Fruit fly (Drosophila melanogaster) whole organism, embryonic: ENCODE data around the gene sac.

Experiments
- Adf1 ChIP-seq: fragments of 200-800 bp; sonication (Bioruptor generic); IDR thresholded peaks from 2 replicates; pipeline ENCODE4 v1.3.6; 2022; ENCODE audit warnings: missing biosample characterization, missing genetic modification characterization
- Atf6 ChIP-seq: fragments of 200-800 bp; sonication (Bioruptor generic); IDR thresholded peaks from 2 replicates; pipeline ENCODE4 v1.3.6; 2022; ENCODE audit warnings: missing biosample characterization, missing genetic modification characterization
- Awh ChIP-seq: fragments of 200-800 bp; sonication (Bioruptor generic); IDR thresholded peaks from 2 replicates; pipeline ENCODE4, ENCODE4 v1.3.6; 2022; ENCODE audit warnings: missing biosample characterization, missing genetic modification characterization
- CG10543 ChIP-seq: fragments of 200-800 bp; sonication (Bioruptor generic); optimal IDR thresholded peaks from 3 replicates; lab custom pipeline; 2017; ENCODE audit warnings: missing biosample characterization, mild to moderate bottlenecking, missing genetic modification characterization, moderate library complexity
- CG11456 ChIP-seq: fragments of 200-800 bp; sonication (Bioruptor generic); IDR thresholded peaks from 3 replicates; pipeline ENCODE4 v1.3.6; 2022; ENCODE audit warnings: missing biosample characterization, missing genetic modification characterization
- CG12104 ChIP-seq: fragments of 200-800 bp; sonication (Bioruptor generic); optimal IDR thresholded peaks from 3 replicates; lab custom pipeline; 2016; ENCODE audit warnings: missing biosample characterization, missing genetic modification characterization
- CG12659 ChIP-seq: fragments of 200-800 bp; sonication (Bioruptor generic); optimal IDR thresholded peaks from 3 replicates; lab custom pipeline; 2017; ENCODE audit warnings: mild to moderate bottlenecking, missing biosample characterization, missing genetic modification reagents, missing genetic modification characterization
- CG12769 ChIP-seq: fragments of 200-800 bp; sonication (Bioruptor generic); optimal IDR thresholded peaks from 2 replicates; lab custom pipeline; 2019; ENCODE audit warnings: missing biosample characterization, mild to moderate bottlenecking, missing genetic modification characterization, moderate library complexity
- CG15514 ChIP-seq: fragments of 200-800 bp; sonication (Bioruptor generic); optimal IDR thresholded peaks from 3 replicates; lab custom pipeline; 2017; ENCODE audit warnings: missing biosample characterization, missing genetic modification characterization, mild to moderate bottlenecking, moderate library complexity, missing genetic modification reagents
- CG15601 ChIP-seq: fragments of 200-800 bp; sonication (Bioruptor generic); optimal IDR thresholded peaks from 3 replicates; lab custom pipeline; 2019; ENCODE audit warnings: missing biosample characterization, mild to moderate bottlenecking, missing genetic modification characterization, moderate library complexity
- CG16779 ChIP-seq: fragments of 200-800 bp; sonication (Bioruptor generic); IDR thresholded peaks from 2 replicates; pipeline ENCODE4 v1.3.6; 2022; ENCODE audit warnings: missing biosample characterization, missing genetic modification characterization
- CG17385 ChIP-seq: fragments of 200-800 bp; sonication (Bioruptor generic); optimal IDR thresholded peaks from 3 replicates; lab custom pipeline; 2018; ENCODE audit warnings: missing biosample characterization, mild to moderate bottlenecking, missing genetic modification characterization
- CG2199 ChIP-seq: fragments of 200-800 bp; sonication (Bioruptor generic); IDR thresholded peaks from 3 replicates; pipeline ENCODE4 v1.3.6; 2022; ENCODE audit warnings: missing biosample characterization, missing genetic modification characterization
- CG31388 ChIP-seq: fragments of 200-800 bp; sonication (Bioruptor generic); optimal IDR thresholded peaks from 2 replicates; lab custom pipeline; 2016; ENCODE audit warnings: missing biosample characterization, missing genetic modification characterization
- CG6175 ChIP-seq: fragments of 200-800 bp; sonication (Bioruptor generic); IDR thresholded peaks from 3 replicates; pipeline ENCODE4 v1.3.6; 2022; ENCODE audit warnings: missing biosample characterization, missing genetic modification characterization
- CG7271 ChIP-seq: fragments of 200-800 bp; sonication (Bioruptor generic); optimal IDR thresholded peaks from 2 replicates; lab custom pipeline; 2018; ENCODE audit warnings: missing biosample characterization, mild to moderate bottlenecking, missing genetic modification characterization, moderate library complexity
- CG7987 ChIP-seq: fragments of 200-800 bp; sonication (Bioruptor generic); optimal IDR thresholded peaks from 2 replicates; lab custom pipeline; 2018; ENCODE audit warnings: missing biosample characterization, mild to moderate bottlenecking, missing genetic modification characterization, moderate library complexity
- CG8089 ChIP-seq: fragments of 200-800 bp; sonication (Bioruptor generic); optimal IDR thresholded peaks from 3 replicates; lab custom pipeline; 2016; ENCODE audit warnings: missing biosample characterization, missing genetic modification characterization
- CG8290 ChIP-seq, 3 experiments: fragments of 200-800 bp; sonication (Bioruptor generic); optimal IDR thresholded peaks; 2 replicates each; lab custom pipeline; 2016 to 2019; ENCODE audit warnings: missing biosample characterization in 3 of 3, missing genetic modification characterization in 3 of 3, mild to moderate bottlenecking in 2 of 3, moderate library complexity in 1 of 3
- Deaf1 ChIP-seq: fragments of 200-800 bp; optimal IDR thresholded peaks from 3 replicates; lab custom pipeline; 2019; ENCODE audit warnings: missing biosample characterization, mild to moderate bottlenecking, missing genetic modification characterization, moderate library complexity
- Dfd ChIP-seq, 2 experiments: fragments of >200 bp; optimal IDR thresholded peaks; 2 replicates each; lab custom pipeline; 2017; ENCODE audit warnings: missing biosample characterization in 2 of 2, missing genetic modification characterization in 2 of 2
- Dip3 ChIP-seq: fragments of 200-800 bp; sonication (Bioruptor generic); optimal IDR thresholded peaks from 3 replicates; lab custom pipeline; 2016; ENCODE audit warnings: missing biosample characterization, missing genetic modification characterization
- Gsc ChIP-seq: fragments of 200-800 bp; sonication (Bioruptor generic); IDR thresholded peaks from 2 replicates; pipeline ENCODE4 v1.3.6; 2022; ENCODE audit warnings: missing biosample characterization, missing genetic modification characterization
- Hmx ChIP-seq: fragments of 200-800 bp; sonication (Bioruptor generic); optimal IDR thresholded peaks from 2 replicates; lab custom pipeline; 2016; ENCODE audit warnings: missing biosample characterization, missing genetic modification characterization
- Hr51 ChIP-seq, 2 experiments: fragments of 200-800 bp; sonication (Bioruptor generic); optimal IDR thresholded peaks; 2 replicates in 1 of 2; 3 replicates in 1 of 2; lab custom pipeline; 2016 to 2018; ENCODE audit warnings: missing biosample characterization in 2 of 2, missing genetic modification characterization in 2 of 2, mild to moderate bottlenecking in 1 of 2, moderate library complexity in 1 of 2
- Hr78 ChIP-seq, 2 experiments: fragments of 200-800 bp in 1 of 2; fragments of >200 bp in 1 of 2; sonication (Bioruptor generic) in 1 of 2; optimal IDR thresholded peaks; 2 replicates each; lab custom pipeline; 2017 to 2019; ENCODE audit warnings: missing biosample characterization in 2 of 2, missing genetic modification characterization in 2 of 2, mild to moderate bottlenecking in 1 of 2, moderate library complexity in 1 of 2
- Mad ChIP-seq: fragments of 200-800 bp; sonication (Bioruptor generic); optimal IDR thresholded peaks from 2 replicates; lab custom pipeline; 2016; ENCODE audit warnings: missing biosample characterization, missing genetic modification characterization
- Mrtf ChIP-seq: fragments of 200-800 bp; sonication (Bioruptor generic); IDR thresholded peaks from 3 replicates; pipeline ENCODE4 v1.3.6; 2022; ENCODE audit warnings: missing biosample characterization, missing genetic modification characterization
- NfI ChIP-seq: fragments of 200-800 bp; sonication (Bioruptor generic); optimal IDR thresholded peaks from 3 replicates; lab custom pipeline; 2018; ENCODE audit warnings: missing biosample characterization, mild to moderate bottlenecking, missing genetic modification characterization, moderate library complexity
- Vsx1 ChIP-seq: fragments of 200-800 bp; sonication (Bioruptor generic); optimal IDR thresholded peaks from 2 replicates; lab custom pipeline; 2017; ENCODE audit warnings: missing biosample characterization, mild to moderate bottlenecking, missing genetic modification characterization, missing genetic modification reagents
- cato ChIP-seq: fragments of 200-800 bp; sonication (Bioruptor generic); optimal IDR thresholded peaks from 2 replicates; lab custom pipeline; 2016; ENCODE audit warnings: missing biosample characterization, missing genetic modification characterization, borderline replicate concordance
- caup ChIP-seq: fragments of 200-800 bp; sonication (Bioruptor generic); optimal IDR thresholded peaks from 3 replicates; lab custom pipeline; 2017; ENCODE audit warnings: missing biosample characterization, mild to moderate bottlenecking, missing genetic modification characterization, moderate library complexity; ENCODE audit not compliant: severe bottlenecking
- chinmo ChIP-seq: fragments of 200-800 bp; sonication (Bioruptor generic); IDR thresholded peaks from 4 replicates; pipeline ENCODE4 v1.3.6; 2022; ENCODE audit warnings: missing biosample characterization, missing genetic modification characterization; ENCODE audit not compliant: partially characterized antibody
- ci ChIP-seq: fragments of 200-800 bp; sonication (Bioruptor generic); IDR thresholded peaks from 3 replicates; pipeline ENCODE4 v1.3.6; 2022; ENCODE audit warnings: missing biosample characterization, missing genetic modification characterization
- corto ChIP-seq: fragments of 200-800 bp; sonication (Bioruptor generic); optimal IDR thresholded peaks from 2 replicates; lab custom pipeline; 2016; ENCODE audit warnings: missing biosample characterization, mild to moderate bottlenecking, missing genetic modification characterization, moderate library complexity
- gsb-n ChIP-seq: fragments of 200-800 bp; sonication (Bioruptor generic); optimal IDR thresholded peaks from 3 replicates; lab custom pipeline; 2018; ENCODE audit warnings: missing biosample characterization, mild to moderate bottlenecking, missing genetic modification characterization
- jing ChIP-seq: fragments of 200-800 bp; sonication (Bioruptor generic); optimal IDR thresholded peaks from 2 replicates; lab custom pipeline; 2018; ENCODE audit warnings: missing biosample characterization, mild to moderate bottlenecking, missing genetic modification characterization
- klu ChIP-seq: fragments of 200-800 bp; sonication (Bioruptor generic); IDR thresholded peaks from 2 replicates; pipeline ENCODE4 v1.3.6; 2022; ENCODE audit warnings: missing biosample characterization, missing genetic modification characterization
- maf-S ChIP-seq: fragments of 200-800 bp; sonication (Bioruptor generic); optimal IDR thresholded peaks from 2 replicates; lab custom pipeline; 2016; ENCODE audit warnings: missing biosample characterization, missing genetic modification characterization
- oc ChIP-seq: fragments of 200-800 bp; sonication (Bioruptor generic); optimal IDR thresholded peaks from 2 replicates; lab custom pipeline; 2018; ENCODE audit warnings: missing biosample characterization, mild to moderate bottlenecking, missing genetic modification characterization, moderate library complexity
- prd ChIP-seq, 3 experiments: fragments of >200 bp in 2 of 3; fragments of 200-800 bp in 1 of 3; sonication (Bioruptor generic) in 1 of 3; optimal IDR thresholded peaks in 2 of 3; IDR thresholded peaks in 1 of 3; 2 replicates in 2 of 3; 3 replicates in 1 of 3; pipeline versions ENCODE4 v1.3.6 to Lab custom; 2017 to 2022; ENCODE audit warnings: missing biosample characterization in 1 of 3, missing genetic modification characterization in 1 of 3
- salm ChIP-seq: fragments of 200-800 bp; sonication (Bioruptor generic); optimal IDR thresholded peaks from 2 replicates; lab custom pipeline; 2018; ENCODE audit warnings: missing biosample characterization, mild to moderate bottlenecking, missing genetic modification characterization
- sens ChIP-seq: fragments of 200-800 bp; sonication (Bioruptor generic); peaks from one replicate; lab custom pipeline; 2016; ENCODE audit warnings: missing biosample characterization, missing genetic modification characterization
- shn ChIP-seq: fragments of 200-800 bp; sonication (Bioruptor generic); optimal IDR thresholded peaks from 3 replicates; lab custom pipeline; 2016; ENCODE audit warnings: missing biosample characterization, missing genetic modification characterization
- sug ChIP-seq: fragments of 200-800 bp; optimal IDR thresholded peaks from 2 replicates; lab custom pipeline; 2019; ENCODE audit warnings: missing biosample characterization, mild to moderate bottlenecking, missing genetic modification characterization, moderate library complexity
- unc-4 ChIP-seq: fragments of 200-800 bp; sonication (Bioruptor generic); IDR thresholded peaks from 2 replicates; pipeline ENCODE4 v1.3.6; 2022; ENCODE audit warnings: missing biosample characterization, missing genetic modification characterization; ENCODE audit not compliant: partially characterized antibody
- vvl ChIP-seq: fragments of 200-800 bp; sonication (Bioruptor generic); IDR thresholded peaks from 2 replicates; pipeline ENCODE4 v1.3.6; 2022; ENCODE audit warnings: missing biosample characterization, missing genetic modification characterization

The sac gene

dm6 chr3R:4471047-4471751 is 9.4 kb upstream of the sac start (continued):
- peak; percentile 57; the same call in 2 of the 3 replicates for TF ChIP-seq ci (GFP tag; lab: Robert Waterston, UW)
- peak; percentile 5 for TF ChIP-seq oc (tag; lab: Kevin White, UChicago)
- TF ChIP-seq CG16779 (GFP tag; lab: Robert Waterston, UW), result no peak
- no peak for TF ChIP-seq gsb-n (tag; lab: Kevin White, UChicago)
- TF ChIP-seq Vsx1 (GFP tag; lab: Kevin White, UChicago), result peak; percentile 40
- no peak for TF ChIP-seq salm (tag; lab: Kevin White, UChicago)
- no peak for TF ChIP-seq CG8089 (GFP tag; lab: Kevin White, UChicago)
- TF ChIP-seq CG15601, result no peak
- no peak for TF ChIP-seq Mrtf (GFP tag; lab: Robert Waterston, UW)
- no peak for TF ChIP-seq CG12659
- peak; percentile 40 for TF ChIP-seq CG12769 (tag; lab: Kevin White, UChicago)
- peak; percentile 70; the same call in 1 of the 2 replicates for TF ChIP-seq Adf1 (GFP tag; lab: Robert Waterston, UW)
- no peak for TF ChIP-seq Dfd (GFP tag; optimal IDR thresholded peaks at IDR 0.05; lab: Kevin White, UChicago)
- no peak for TF ChIP-seq CG7987 (GFP tag; lab: Kevin White, UChicago)
- TF ChIP-seq Hmx, result no peak
- TF ChIP-seq vvl (GFP tag; lab: Robert Waterston, UW), result 0 out of 2 replicates have a peak, but pooled peaks have one; percentile 19
- TF ChIP-seq chinmo, result peak; percentile 81; the same call in 3 of the 4 replicates
- TF ChIP-seq NfI (GFP tag; lab: Kevin White, UChicago), result no peak
- peak; percentile 95 for TF ChIP-seq Deaf1
- TF ChIP-seq CG11456 (GFP tag; lab: Robert Waterston, UW), result 0 out of 3 replicates have a peak, but pooled peaks have one; percentile 61
- peak; percentile 25 for TF ChIP-seq CG15514
- no peak for TF ChIP-seq Mad
- peak; percentile 50; the same call in 1 of the 2 replicates for TF ChIP-seq Atf6 (GFP tag; lab: Robert Waterston, UW)
- no peak for TF ChIP-seq cato
- 0 out of 2 replicates have a peak, but pooled peaks have one; percentile 11 for TF ChIP-seq unc-4
- TF ChIP-seq CG10543, result peak; percentile 93
- no peak for TF ChIP-seq klu (GFP tag; lab: Robert Waterston, UW)
- no peak for TF ChIP-seq CG31388
- no peak for TF ChIP-seq Dip3 (GFP tag; lab: Kevin White, UChicago)
- no peak for TF ChIP-seq prd (optimal IDR thresholded peaks at IDR 0.05; lab: Kevin White, UChicago)
- TF ChIP-seq prd (GFP tag; IDR thresholded peaks at IDR 0.05; lab: Robert Waterston, UW), result no peak
- no peak for TF ChIP-seq corto
- TF ChIP-seq CG2199 (GFP tag; lab: Robert Waterston, UW), result 0 out of 3 replicates have a peak, but pooled peaks have one; percentile 29
- peak; percentile 85 for TF ChIP-seq sug (tag; lab: Kevin White, UChicago)
- no peak for TF ChIP-seq Awh
- peak; percentile 32 for TF ChIP-seq caup
- TF ChIP-seq Hr78 (GFP tag; optimal IDR thresholded peaks at IDR 0.05; lab: Kevin White, UChicago), result peak in 1 of 2 experiments; percentile 69
- TF ChIP-seq CG6175 (GFP tag; lab: Robert Waterston, UW), result 0 out of 3 replicates have a peak, but pooled peaks have one; percentile 56
- no peak for TF ChIP-seq jing (GFP tag; lab: Kevin White, UChicago)
- no peak for TF ChIP-seq CG8290 (GFP tag; optimal IDR thresholded peaks at IDR 0.05; lab: Kevin White, UChicago)
- TF ChIP-seq CG8290 (tag; optimal IDR thresholded peaks at IDR 0.05; lab: Kevin White, UChicago), result peak in 1 of 2 experiments; percentile 23
- TF ChIP-seq CG12104 (GFP tag; lab: Kevin White, UChicago), result no peak
- TF ChIP-seq maf-S (GFP tag; lab: Kevin White, UChicago), result no peak
- peak; percentile 16 for TF ChIP-seq shn (GFP tag; lab: Kevin White, UChicago)
- TF ChIP-seq CG17385 (GFP tag; lab: Kevin White, UChicago), result peak; percentile 27
- TF ChIP-seq Gsc (GFP tag; lab: Robert Waterston, UW), result no peak
- TF ChIP-seq CG7271 (tag; lab: Kevin White, UChicago), result no peak
- TF ChIP-seq sens, result peak; percentile 28
- TF ChIP-seq Hr51 (GFP tag; optimal IDR thresholded peaks at IDR 0.05; lab: Kevin White, UChicago), result no peak
